Worm (Caenorhabditis elegans): ENCODE results near the gene C03H12.1.

C03H12.1 gene

DNA sequence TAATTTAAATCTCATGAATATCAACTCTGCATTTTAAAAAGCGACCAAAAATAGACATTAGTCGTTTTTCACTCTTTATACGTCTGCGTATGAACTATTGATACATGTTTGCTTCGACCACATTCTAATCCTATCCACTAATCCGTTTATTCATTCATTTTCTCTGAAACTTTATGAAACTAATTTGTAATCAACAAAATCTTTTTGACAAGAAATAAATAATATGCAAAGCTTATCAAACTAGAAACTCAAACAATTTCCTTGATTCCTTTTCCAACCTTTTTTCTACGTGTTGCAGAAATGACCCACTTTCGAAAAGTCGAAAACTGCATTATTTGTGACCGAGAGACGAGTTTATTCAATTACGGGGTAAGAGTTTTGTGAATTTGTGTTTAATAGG is 53.1 kb downstream of the C03H12.1 start, which contains the start of gene nhr-255:
Gene nhr-255 (plus strand): TSS at position 301 of the 400 bp plus-strand sequence.
- TF ChIP-seq ztf-23 (GFP tag; IDR thresholded peaks at IDR 0.05): no peak
- TF ChIP-seq cog-1 (tag; optimal IDR thresholded peaks at IDR 0.05): no peak
- TF ChIP-seq med-1 (GFP tag; optimal IDR thresholded peaks at IDR 0.05; ENCODE audit: insufficient read depth): no peak
- TF ChIP-seq T22C8.4 (GFP tag; IDR thresholded peaks at IDR 0.05): no peak
- TF ChIP-seq klf-2 (GFP tag; conservative IDR thresholded peaks at IDR 0.05): no peak
- no peak for TF ChIP-seq tab-1 (GFP tag; IDR thresholded peaks at IDR 0.05)
- no peak for TF ChIP-seq ref-1 (GFP tag; conservative IDR thresholded peaks at IDR 0.05)
- no peak for TF ChIP-seq flt-1 (GFP tag; IDR thresholded peaks at IDR 0.05)
- no peak for TF ChIP-seq ztf-29 (GFP tag; IDR thresholded peaks at IDR 0.05)
